Worm (Caenorhabditis elegans) whole organism, young adult: Measurements from ENCODE around the gene ZK470.4.
A peak's percentile ranks its signal among the peaks of the same experiment; 100 is the strongest.

Source experiments
- F39B2.1 ChIP-seq: fragments of 200-800 bp; sonication (Bioruptor generic); IDR thresholded peaks from 2 replicates; pipeline ENCODE4 v1.3.6; 2022; ENCODE audit warnings: missing genetic modification reagents, missing genetic modification characterization, missing compliant biosample characterization
- Y53F4B.3 ChIP-seq: fragments of 200-800 bp; sonication (Bioruptor generic); IDR thresholded peaks from 2 replicates; pipeline ENCODE4 v1.3.6; 2022; ENCODE audit warnings: missing genetic modification reagents, missing genetic modification characterization, missing compliant biosample characterization
- Y67H2A.10 ChIP-seq: fragments of 200-800 bp; sonication (Bioruptor generic); conservative IDR thresholded peaks from 2 replicates; pipeline ENCODE4 v1.3.6; 2022; ENCODE audit warnings: missing genetic modification reagents, missing genetic modification characterization, missing compliant biosample characterization
- Y79H2A.3 ChIP-seq: fragments of 200-800 bp; sonication (Bioruptor generic); conservative IDR thresholded peaks from 2 replicates; pipeline ENCODE4 v1.3.6; 2022; ENCODE audit warnings: missing genetic modification reagents, missing genetic modification characterization, missing compliant biosample characterization
- aptf-2 ChIP-seq: fragments of 200-800 bp; sonication (Bioruptor generic); conservative IDR thresholded peaks from 2 replicates; pipeline ENCODE4 v1.3.6; 2022; ENCODE audit warnings: missing genetic modification reagents, missing genetic modification characterization, missing compliant biosample characterization
- atf-7 ChIP-seq: sonication (generic microtip); optimal IDR thresholded peaks from 2 replicates; lab custom pipeline; 2017; ENCODE audit warnings: mild to moderate bottlenecking, missing genetic modification characterization, missing compliant biosample characterization
- athp-1 ChIP-seq: sonication (generic microtip); optimal IDR thresholded peaks from 2 replicates; lab custom pipeline; 2017; ENCODE audit warnings: mild to moderate bottlenecking, missing genetic modification characterization, missing compliant biosample characterization
- ceh-27 ChIP-seq: fragments of 200-800 bp; sonication (Bioruptor generic); optimal IDR thresholded peaks from 2 replicates; lab custom pipeline; 2018; ENCODE audit warnings: mild to moderate bottlenecking, missing genetic modification characterization, moderate library complexity, missing compliant biosample characterization
- die-1 ChIP-seq: sonication (generic microtip); optimal IDR thresholded peaks from 2 replicates; lab custom pipeline; 2016; ENCODE audit warnings: missing genotype, mild to moderate bottlenecking, missing genetic modification characterization, missing compliant biosample characterization
- dpl-1 ChIP-seq: fragments of 150-350 bp; optimal IDR thresholded peaks from 2 replicates; lab custom pipeline; 2014; ENCODE audit warnings: missing biosample characterization, missing genetic modification reagents, missing genetic modification characterization
- efl-1 ChIP-seq: fragments of 150-350 bp; optimal IDR thresholded peaks from 2 replicates; lab custom pipeline; 2014; ENCODE audit warnings: missing biosample characterization, missing genetic modification reagents, missing genetic modification characterization
- ekl-4 ChIP-seq: fragments of 200-800 bp; sonication (Bioruptor generic); IDR thresholded peaks from 2 replicates; pipeline ENCODE4 v1.3.6; 2022; ENCODE audit warnings: missing genetic modification reagents, missing genetic modification characterization, missing compliant biosample characterization
- gei-17 ChIP-seq: fragments of 200-800 bp; sonication (Bioruptor generic); optimal IDR thresholded peaks from 2 replicates; lab custom pipeline; 2018; ENCODE audit warnings: mild to moderate bottlenecking, missing genetic modification characterization, missing compliant biosample characterization
- him-1 ChIP-seq: sonication (generic microtip); optimal IDR thresholded peaks from 2 replicates; lab custom pipeline; 2016; ENCODE audit warnings: missing genotype, missing genetic modification reagents, missing genetic modification characterization, missing compliant biosample characterization
- lag-1 ChIP-seq: fragments of 200-800 bp; sonication (Bioruptor generic); IDR thresholded peaks from 2 replicates; pipeline ENCODE4 v1.3.6; 2022; ENCODE audit warnings: missing genetic modification reagents, missing genetic modification characterization, missing compliant biosample characterization
- lin-26 ChIP-seq: fragments of 200-800 bp; sonication (Bioruptor generic); IDR thresholded peaks from 2 replicates; pipeline ENCODE4 v1.3.6; 2022; ENCODE audit warnings: missing genetic modification reagents, missing genetic modification characterization, missing compliant biosample characterization
- lin-40 ChIP-seq: sonication (generic microtip); optimal IDR thresholded peaks from 2 replicates; lab custom pipeline; 2016; ENCODE audit warnings: missing genetic modification characterization, mild to moderate bottlenecking, missing compliant biosample characterization, missing genotype, missing genetic modification reagents
- lir-1 ChIP-seq: fragments of 200-800 bp; sonication (Bioruptor generic); conservative IDR thresholded peaks from 2 replicates; pipeline ENCODE4 v1.3.6; 2022; ENCODE audit warnings: missing genetic modification reagents, missing genetic modification characterization, missing compliant biosample characterization
- madf-8 ChIP-seq: fragments of 200-800 bp; sonication (Bioruptor generic); conservative IDR thresholded peaks from 2 replicates; pipeline ENCODE4 v1.3.6; 2022; ENCODE audit warnings: missing genetic modification reagents, missing genetic modification characterization, missing compliant biosample characterization
- mel-28 ChIP-seq: sonication (generic microtip); optimal IDR thresholded peaks from 2 replicates; lab custom pipeline; 2016; ENCODE audit warnings: borderline replicate concordance, mild to moderate bottlenecking, missing genetic modification characterization, missing compliant biosample characterization
- nhr-179 ChIP-seq: sonication (generic microtip); optimal IDR thresholded peaks from 2 replicates; lab custom pipeline; 2016; ENCODE audit warnings: mild to moderate bottlenecking, missing genetic modification characterization, missing compliant biosample characterization
- nhr-27 ChIP-seq: fragments of 200-800 bp; sonication (Bioruptor generic); optimal IDR thresholded peaks from 2 replicates; lab custom pipeline; 2018; ENCODE audit warnings: mild to moderate bottlenecking, missing genetic modification characterization, moderate library complexity, missing compliant biosample characterization
- pha-4 ChIP-seq: fragments of 150-350 bp; sonication (generic microtip); optimal IDR thresholded peaks from 2 replicates; lab custom pipeline; 2014; ENCODE audit warnings: missing biosample characterization, missing genetic modification reagents, missing genetic modification characterization
- repo-1 ChIP-seq: sonication (generic microtip); optimal IDR thresholded peaks from 2 replicates; lab custom pipeline; 2017; ENCODE audit warnings: mild to moderate bottlenecking, missing genetic modification characterization, missing compliant biosample characterization
- rpc-1 ChIP-seq, 2 experiments: fragments of 150-350 bp in 1 of 2; sonication (generic microtip) in 1 of 2; optimal IDR thresholded peaks; 2 replicates each; lab custom pipeline; 2014 to 2018; ENCODE audit warnings: missing biosample characterization in 1 of 2, missing genetic modification characterization in 1 of 2, missing genetic modification reagents in 1 of 2, missing genotype in 1 of 2
- snpc-1.1 ChIP-seq: sonication (generic microtip); optimal IDR thresholded peaks from 2 replicates; lab custom pipeline; 2017; ENCODE audit warnings: missing genetic modification characterization, mild to moderate bottlenecking, missing compliant biosample characterization, antibody characterized with exemption, moderate library complexity, missing genotype, missing genetic modification reagents; ENCODE audit not compliant: insufficient read depth
- snpc-4 ChIP-seq, 5 experiments: fragments of 150-350 bp in 1 of 5; sonication (generic microtip) in 4 of 5; optimal IDR thresholded peaks; 2 replicates each; lab custom pipeline; 2014 to 2018; ENCODE audit warnings: missing genetic modification characterization in 5 of 5, missing biosample characterization in 3 of 5, antibody characterized with exemption in 2 of 5, mild to moderate bottlenecking in 2 of 5, missing compliant biosample characterization in 2 of 5, missing genotype in 2 of 5, moderate library complexity in 2 of 5, missing genetic modification reagents in 1 of 5
- sptf-2 ChIP-seq: fragments of 200-800 bp; sonication (Bioruptor generic); optimal IDR thresholded peaks from 2 replicates; lab custom pipeline; 2018; ENCODE audit warnings: mild to moderate bottlenecking, missing genetic modification characterization, missing compliant biosample characterization
- tlf-1 ChIP-seq: fragments of 200-800 bp; sonication (Bioruptor generic); optimal IDR thresholded peaks from 2 replicates; lab custom pipeline; 2018; ENCODE audit warnings: mild to moderate bottlenecking, missing genetic modification characterization, missing compliant biosample characterization
- unc-62 ChIP-seq: fragments of 150-350 bp; optimal IDR thresholded peaks from 2 replicates; lab custom pipeline; 2014; ENCODE audit warnings: missing biosample characterization, missing genetic modification reagents, missing genetic modification characterization
- zfh-2 ChIP-seq: fragments of 200-800 bp; sonication (Bioruptor generic); conservative IDR thresholded peaks from 2 replicates; pipeline ENCODE4 v1.3.6; 2022; ENCODE audit warnings: missing genetic modification reagents, missing genetic modification characterization, missing compliant biosample characterization
- ztf-22 ChIP-seq: fragments of 200-800 bp; sonication (Bioruptor generic); optimal IDR thresholded peaks from 2 replicates; lab custom pipeline; 2018; ENCODE audit warnings: mild to moderate bottlenecking, missing genetic modification characterization, moderate library complexity, missing compliant biosample characterization
- ztf-25 ChIP-seq: fragments of 200-800 bp; sonication (Bioruptor generic); IDR thresholded peaks from 2 replicates; pipeline ENCODE4 v1.3.6; 2022; ENCODE audit warnings: missing genetic modification reagents, missing genetic modification characterization, missing compliant biosample characterization

The ZK470.4 gene

ce11 chrX:4109970-4110369, 29.6 kb downstream of the ZK470.4 start:
- TF ChIP-seq him-1 (tag; lab: Kevin White, UChicago) = no peak
- no peak for TF ChIP-seq nhr-27 (tag; lab: Kevin White, UChicago)
- no peak for TF ChIP-seq efl-1 (GFP tag; lab: Kevin White, UChicago)
- no peak for TF ChIP-seq aptf-2 (GFP tag; lab: Robert Waterston, UW)
- no peak for TF ChIP-seq gei-17
- TF ChIP-seq madf-8 (GFP tag; lab: Robert Waterston, UW) = no peak
- TF ChIP-seq dpl-1 (GFP tag; lab: Kevin White, UChicago) = no peak
- TF ChIP-seq Y67H2A.10 (GFP tag; lab: Robert Waterston, UW) = no peak
- TF ChIP-seq Y79H2A.3 (GFP tag; lab: Robert Waterston, UW) = no peak
- TF ChIP-seq, all 124 proteins: peak for 0

ce11 chrX:4106896-4107505, 32.6 kb downstream of the ZK470.4 start, which contains the start of gene R02E4.2:
TSS of gene R02E4.2 (plus strand) at chrX:4107455.
- TF ChIP-seq athp-1 (tag; lab: Kevin White, UChicago) (no peak), ekl-4 (GFP tag; lab: Robert Waterston, UW) (0 out of 2 replicates have a peak, but pooled peaks have one; percentile 26)
- TF ChIP-seq, all 124 proteins: peak for 1

ce11 chrX:4104435-4104834, 35.1 kb downstream of the ZK470.4 start, which contains the start of gene R02E4.1:
TSS of gene R02E4.1 (minus strand) at chrX:4104535.
- TF ChIP-seq ztf-22 (GFP tag; lab: Kevin White, UChicago) (no peak), lir-1 (GFP tag; lab: Robert Waterston, UW) (no peak), Y53F4B.3 (no peak), mel-28 (tag; lab: Kevin White, UChicago) (no peak), sptf-2 (GFP tag; lab: Kevin White, UChicago) (no peak), atf-7 (tag; lab: Kevin White, UChicago) (no peak), rpc-1 (optimal IDR thresholded peaks at IDR 0.05; lab: Kevin White, UChicago) (no peak), rpc-1 (tag; optimal IDR thresholded peaks at IDR 0.05; lab: Kevin White, UChicago) (no peak), unc-62 (GFP tag; lab: Kevin White, UChicago) (no peak), pha-4 (tag; lab: Kevin White, UChicago) (no peak), nhr-179 (tag; lab: Kevin White, UChicago) (no peak)
- TF ChIP-seq, all 124 proteins: peak for 0

- TF ChIP-seq tlf-1 = no peak
- no peak for TF ChIP-seq ceh-27 (GFP tag; lab: Kevin White, UChicago)
- TF ChIP-seq snpc-1.1 (tag; lab: Kevin White, UChicago) = peak; percentile 70
- no peak for TF ChIP-seq lin-26 (GFP tag; lab: Robert Waterston, UW)
- no peak for TF ChIP-seq lag-1
- TF ChIP-seq lin-40 (tag; lab: Kevin White, UChicago) = no peak
- TF ChIP-seq F39B2.1 (GFP tag; lab: Robert Waterston, UW) = no peak
- 0 out of 2 replicates have a peak, but pooled peaks have one; percentile 10 for TF ChIP-seq zfh-2 (GFP tag; lab: Robert Waterston, UW)
- no peak for TF ChIP-seq repo-1 (tag; lab: Kevin White, UChicago)
- TF ChIP-seq die-1 (tag; lab: Kevin White, UChicago) = no peak
- TF ChIP-seq ztf-25 (GFP tag; lab: Robert Waterston, UW) = no peak
- TF ChIP-seq snpc-4 (GFP tag; optimal IDR thresholded peaks at IDR 0.05; lab: Kevin White, UChicago) = no peak
- TF ChIP-seq snpc-4 (tag; optimal IDR thresholded peaks at IDR 0.05; lab: Kevin White, UChicago) = peak; percentile 36 to 92 (median 76)
Observed at ce11 chrX:4103071-4103470, 36.5 kb downstream of the ZK470.4 start.
